Fruit fly (Drosophila melanogaster): ENCODE measurements around the gene CG14434.

Gene CG14434

DNA sequence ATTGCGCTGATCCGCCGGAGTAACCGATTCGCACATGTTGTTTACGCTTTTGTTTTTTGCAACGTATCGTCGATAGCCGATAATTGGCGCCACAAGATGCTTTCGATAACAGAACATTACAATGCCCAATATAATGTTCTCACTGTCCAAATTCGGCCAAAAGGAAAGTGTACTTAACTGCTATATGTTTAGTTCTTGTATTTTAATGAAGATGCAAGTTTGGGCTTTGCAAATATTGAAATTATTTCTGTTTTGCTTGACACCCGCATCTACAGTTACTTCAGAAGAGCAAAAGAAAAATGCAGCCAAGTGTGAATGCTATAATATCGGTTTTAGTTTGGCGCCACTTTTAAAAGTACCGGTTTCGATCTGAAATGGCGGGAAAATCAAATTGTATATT is 14.4 kb downstream of the CG14434 start (continued):
- TF ChIP-seq CG12942 (GFP tag; optimal IDR thresholded peaks at IDR 0.05) (peak; percentile 86), bbx (GFP tag; IDR thresholded peaks at IDR 0.05; ENCODE audit: partially characterized antibody) (no peak), CG2875 (GFP tag; optimal IDR thresholded peaks at IDR 0.05) (peak; percentile 67), CG32532 (GFP tag; IDR thresholded peaks at IDR 0.05) (peak; percentile 89), CG6689 (GFP tag; IDR thresholded peaks at IDR 0.05) (peak; percentile 91), dmrt11E (tag; optimal IDR thresholded peaks at IDR 0.05) (peak; percentile 83), CG3995 (GFP tag; optimal IDR thresholded peaks at IDR 0.05) (peak; percentile 73), CG17568 (GFP tag; optimal IDR thresholded peaks at IDR 0.05) (no peak), stc (GFP tag; IDR thresholded peaks at IDR 0.05) (peak; percentile 80), ATbp (GFP tag; optimal IDR thresholded peaks at IDR 0.05) (peak; percentile 70), Nf-YA (GFP tag; IDR thresholded peaks at IDR 0.05) (peak; percentile 64), crol (GFP tag; IDR thresholded peaks at IDR 0.05) (no peak), CG10462 (GFP tag; optimal IDR thresholded peaks at IDR 0.05) (peak; percentile 71), p53 (GFP tag; optimal IDR thresholded peaks at IDR 0.05) (peak; percentile 85), CG17829 (tag; optimal IDR thresholded peaks at IDR 0.05) (peak; percentile 91), Bdp1 (GFP tag; optimal IDR thresholded peaks at IDR 0.05) (peak; percentile 81), dmrt99B (tag; optimal IDR thresholded peaks at IDR 0.05) (peak; percentile 92), CG6254 (GFP tag; optimal IDR thresholded peaks at IDR 0.05) (peak; percentile 59), CG8924 (tag; optimal IDR thresholded peaks at IDR 0.05) (peak; percentile 89), CG31441 (GFP tag; IDR thresholded peaks at IDR 0.05) (peak; percentile 83), unpg (GFP tag; optimal IDR thresholded peaks at IDR 0.05) (peak; percentile 91), Ada2b (GFP tag; IDR thresholded peaks at IDR 0.05) (peak; percentile 82), tup (GFP tag; optimal IDR thresholded peaks at IDR 0.05) (peak; percentile 69), Antp (GFP tag; optimal IDR thresholded peaks at IDR 0.05) (peak; percentile 94), CG12155 (GFP tag; optimal IDR thresholded peaks at IDR 0.05) (peak; percentile 90), zfh2 (GFP tag; optimal IDR thresholded peaks at IDR 0.05) (peak; percentile 93), sens (GFP tag) (peak; percentile 98), Rfx (GFP tag; IDR thresholded peaks at IDR 0.05) (peak; percentile 94), lmd (GFP tag; IDR thresholded peaks at IDR 0.05) (peak; percentile 92), CG8290 (GFP tag; optimal IDR thresholded peaks at IDR 0.05) (peak; percentile 71), CG8290 (tag; optimal IDR thresholded peaks at IDR 0.05) (peak; percentile 37 to 96), usp (GFP tag; optimal IDR thresholded peaks at IDR 0.05) (no peak), CoRest (tag; optimal IDR thresholded peaks at IDR 0.05) (peak; percentile 96), CG8478 (optimal IDR thresholded peaks at IDR 0.05) (no peak), CG3726 (GFP tag; IDR thresholded peaks at IDR 0.05) (peak; percentile 80), ap (GFP tag; IDR thresholded peaks at IDR 0.05) (peak; percentile 80), CG31365 (tag; optimal IDR thresholded peaks at IDR 0.05) (peak; percentile 75), CG17361 (GFP tag; IDR thresholded peaks at IDR 0.05) (peak; percentile 97), CG32767 (GFP tag; IDR thresholded peaks at IDR 0.05) (peak; percentile 86), Hr78 (GFP tag; optimal IDR thresholded peaks at IDR 0.05) (peak in 1 of 2 experiments; percentile 17), sug (tag; optimal IDR thresholded peaks at IDR 0.05) (peak; percentile 94), CG11085 (GFP tag; IDR thresholded peaks at IDR 0.05) (peak; percentile 74), jigr1 (GFP tag; IDR thresholded peaks at IDR 0.05) (peak; percentile 48; the same call in 1 of the 3 replicates), Vsx1 (GFP tag; optimal IDR thresholded peaks at IDR 0.05) (peak; percentile 54), CG9727 (GFP tag; optimal IDR thresholded peaks at IDR 0.05) (peak; percentile 86), CG43689 (GFP tag; IDR thresholded peaks at IDR 0.05) (peak; percentile 33; the same call in 1 of the 2 replicates), NK7.1 (GFP tag; optimal IDR thresholded peaks at IDR 0.05) (peak; percentile 78), Lhr (GFP tag; optimal IDR thresholded peaks at IDR 0.05) (peak; percentile 83), ftz-f1 (GFP tag; optimal IDR thresholded peaks at IDR 0.05) (peak; percentile 16), Ptx1 (GFP tag; IDR thresholded peaks at IDR 0.05) (peak; percentile 92), Opbp (GFP tag; IDR thresholded peaks at IDR 0.05; ENCODE audit: partially characterized antibody) (peak; percentile 60; the same call in 1 of the 3 replicates), Xrp1 (GFP tag; IDR thresholded peaks at IDR 0.05) (peak; percentile 89)
